Fruit fly (Drosophila melanogaster) S2 (cell line): ENCODE data around the gene CG12320.

Experiments used
- CG8478 ChIP-seq: fragments of >200 bp; optimal IDR thresholded peaks from 2 replicates; lab custom pipeline; 2018
- CTCF ChIP-seq, 2 experiments: fragments of >200 bp; optimal IDR thresholded peaks; 2 replicates each; lab custom pipeline; 2018

DNA sequence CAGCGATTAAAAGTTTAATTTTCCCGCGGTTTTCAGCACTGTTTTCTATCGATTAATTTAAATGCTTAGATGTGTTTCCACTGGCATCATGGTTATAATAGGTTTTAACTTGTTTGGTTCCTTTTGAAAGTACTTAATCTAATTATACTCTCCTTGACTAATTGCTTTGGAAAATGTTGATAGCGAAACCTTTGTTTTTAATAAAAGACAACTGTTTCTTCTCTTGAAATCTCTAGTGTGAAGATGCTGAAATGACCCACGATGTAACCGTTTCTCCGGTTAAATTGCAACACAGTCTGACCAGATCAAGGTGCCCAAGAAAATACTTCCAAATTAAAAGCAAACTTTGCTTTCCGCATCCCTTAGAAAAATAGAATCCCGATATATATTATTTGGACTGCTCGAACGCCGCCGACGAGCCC, 46.4 kb upstream of the CG12320 start, which contains the start of gene Dlc90F:
- no peak for TF ChIP-seq CG8478
- TF ChIP-seq CTCF (optimal IDR thresholded peaks at IDR 0.05; lab: Kevin White, UChicago), result no peak
